Worm (Caenorhabditis elegans) whole organism, L3 larva: ENCODE data around the gene rps-18.

Source experiments
- R02D3.7 ChIP-seq: fragments of 150-350 bp; optimal IDR thresholded peaks from 2 replicates; lab custom pipeline; 2014; ENCODE audit warnings: missing biosample characterization, missing genetic modification characterization
- ZK546.5 ChIP-seq: sonication (generic microtip); optimal IDR thresholded peaks from 2 replicates; lab custom pipeline; 2017; ENCODE audit warnings: missing biosample characterization, missing genetic modification characterization
- aly-2 ChIP-seq: fragments of 150-350 bp; optimal IDR thresholded peaks from 2 replicates; lab custom pipeline; 2014; ENCODE audit warnings: missing biosample characterization, missing genetic modification characterization
- ama-1 ChIP-seq: fragments of 150-350 bp; optimal IDR thresholded peaks from 2 replicates; lab custom pipeline; 2018
- ceh-28 ChIP-seq: fragments of 150-350 bp; optimal IDR thresholded peaks from 2 replicates; lab custom pipeline; 2014; ENCODE audit warnings: missing biosample characterization, missing genetic modification reagents, missing genetic modification characterization
- ceh-82 ChIP-seq: fragments of 150-350 bp; optimal IDR thresholded peaks from 2 replicates; lab custom pipeline; 2014; ENCODE audit warnings: missing biosample characterization, missing genetic modification characterization
- ceh-9 ChIP-seq: sonication (generic microtip); optimal IDR thresholded peaks from 2 replicates; lab custom pipeline; 2018; ENCODE audit warnings: missing biosample characterization, missing genetic modification characterization
- daf-12 ChIP-seq: fragments of 150-350 bp; optimal IDR thresholded peaks from 2 replicates; lab custom pipeline; 2014; ENCODE audit warnings: missing biosample characterization, missing genetic modification reagents, missing genetic modification characterization
- egl-27 ChIP-seq: sonication (generic microtip); optimal IDR thresholded peaks from 4 replicates; lab custom pipeline; 2017; ENCODE audit warnings: missing biosample characterization, missing genetic modification reagents, missing genetic modification characterization
- elt-3 ChIP-seq, 3 experiments: fragments of 150-350 bp in 1 of 3; sonication (generic microtip) in 2 of 3; optimal IDR thresholded peaks; 2 replicates in 2 of 3; 4 replicates in 1 of 3; lab custom pipeline; 2014 to 2017; ENCODE audit warnings: missing biosample characterization in 3 of 3, missing genetic modification characterization in 3 of 3
- fkh-10 ChIP-seq: sonication (generic microtip); optimal IDR thresholded peaks from 2 replicates; lab custom pipeline; 2017; ENCODE audit warnings: missing biosample characterization, missing genetic modification reagents, missing genetic modification characterization
- fkh-2 ChIP-seq: fragments of 150-350 bp; optimal IDR thresholded peaks from 2 replicates; lab custom pipeline; 2014; ENCODE audit warnings: missing biosample characterization, missing genetic modification reagents, missing genetic modification characterization
- hmg-11 ChIP-seq: sonication (generic microtip); optimal IDR thresholded peaks from 2 replicates; lab custom pipeline; 2016; ENCODE audit warnings: missing genetic modification characterization, missing compliant biosample characterization
- jun-1 ChIP-seq: fragments of 150-350 bp; optimal IDR thresholded peaks from 2 replicates; lab custom pipeline; 2014; ENCODE audit warnings: missing biosample characterization, missing genetic modification reagents, missing genetic modification characterization
- lin-15B ChIP-seq: fragments of 150-350 bp; optimal IDR thresholded peaks from 2 replicates; lab custom pipeline; 2014; ENCODE audit warnings: missing biosample characterization, missing genetic modification characterization
- lin-39 ChIP-seq: fragments of 150-350 bp; optimal IDR thresholded peaks from 2 replicates; lab custom pipeline; 2018; ENCODE audit warnings: missing biosample characterization, missing genetic modification reagents, missing genetic modification characterization
- lsy-12 ChIP-seq: sonication (generic microtip); optimal IDR thresholded peaks from 2 replicates; lab custom pipeline; 2016; ENCODE audit warnings: mild to moderate bottlenecking, missing genetic modification characterization, missing compliant biosample characterization
- mdl-1 ChIP-seq: fragments of 150-350 bp; optimal IDR thresholded peaks from 2 replicates; lab custom pipeline; 2014; ENCODE audit warnings: missing biosample characterization, missing genetic modification characterization
- mml-1 ChIP-seq: fragments of 150-350 bp; sonication (generic microtip); optimal IDR thresholded peaks from 3 replicates; lab custom pipeline; 2014; ENCODE audit warnings: missing biosample characterization, missing genetic modification characterization
- nfya-1 ChIP-seq: sonication (generic microtip); optimal IDR thresholded peaks from 2 replicates; lab custom pipeline; 2017; ENCODE audit warnings: missing genetic modification characterization, mild to moderate bottlenecking, missing compliant biosample characterization, antibody characterized with exemption, moderate library complexity; ENCODE audit not compliant: insufficient read depth
- nhr-11 ChIP-seq: fragments of 150-350 bp; optimal IDR thresholded peaks from 2 replicates; lab custom pipeline; 2014; ENCODE audit warnings: missing biosample characterization, missing genetic modification characterization
- nhr-12 ChIP-seq: fragments of 150-350 bp; optimal IDR thresholded peaks from 2 replicates; lab custom pipeline; 2014; ENCODE audit warnings: missing biosample characterization, missing genetic modification characterization
- nhr-25 ChIP-seq: sonication (generic microtip); optimal IDR thresholded peaks from 2 replicates; lab custom pipeline; 2017; ENCODE audit warnings: missing biosample characterization, missing genetic modification characterization
- nhr-28 ChIP-seq: fragments of 150-350 bp; optimal IDR thresholded peaks from 2 replicates; lab custom pipeline; 2014; ENCODE audit warnings: missing biosample characterization, missing genetic modification characterization
- nhr-43 ChIP-seq: sonication (generic microtip); optimal IDR thresholded peaks from 2 replicates; lab custom pipeline; 2016; ENCODE audit warnings: mild to moderate bottlenecking, missing genetic modification characterization, missing compliant biosample characterization; ENCODE audit not compliant: poor library complexity, severe bottlenecking
- nhr-67 ChIP-seq: fragments of 150-350 bp; optimal IDR thresholded peaks from 2 replicates; lab custom pipeline; 2014; ENCODE audit warnings: missing biosample characterization, missing genetic modification characterization
- nhr-77 ChIP-seq: fragments of 150-350 bp; optimal IDR thresholded peaks from 2 replicates; lab custom pipeline; 2014; ENCODE audit warnings: missing biosample characterization, missing genetic modification characterization
- pha-4 ChIP-seq: fragments of 150-350 bp; optimal IDR thresholded peaks from 2 replicates; lab custom pipeline; 2014; ENCODE audit warnings: missing biosample characterization, missing genetic modification reagents, missing genetic modification characterization
- pqm-1 ChIP-seq: fragments of 150-350 bp; optimal IDR thresholded peaks from 2 replicates; lab custom pipeline; 2017; ENCODE audit warnings: missing biosample characterization, missing genetic modification characterization, inconsistent platforms
- sea-2 ChIP-seq: fragments of 150-350 bp; sonication (generic microtip); optimal IDR thresholded peaks from 4 replicates; lab custom pipeline; 2014; ENCODE audit warnings: missing biosample characterization, missing genetic modification reagents, missing genetic modification characterization
- skn-1 ChIP-seq: fragments of 150-350 bp; optimal IDR thresholded peaks from 2 replicates; lab custom pipeline; 2014; ENCODE audit warnings: missing biosample characterization, missing genetic modification characterization
- snpc-4 ChIP-seq: fragments of 150-350 bp; optimal IDR thresholded peaks from 2 replicates; lab custom pipeline; 2014; ENCODE audit warnings: missing biosample characterization, missing genetic modification characterization
- tbx-2 ChIP-seq: sonication (generic microtip); optimal IDR thresholded peaks from 2 replicates; lab custom pipeline; 2016; ENCODE audit warnings: mild to moderate bottlenecking, missing genetic modification characterization, missing compliant biosample characterization
- unc-62 ChIP-seq: fragments of 150-350 bp; sonication (generic microtip); optimal IDR thresholded peaks from 4 replicates; lab custom pipeline; 2014; ENCODE audit warnings: missing biosample characterization, missing genetic modification reagents, missing genetic modification characterization
- zag-1 ChIP-seq: fragments of 150-350 bp; optimal IDR thresholded peaks from 2 replicates; lab custom pipeline; 2014; ENCODE audit warnings: missing biosample characterization, missing genetic modification characterization
- ztf-11 ChIP-seq: fragments of 150-350 bp; optimal IDR thresholded peaks from 2 replicates; lab custom pipeline; 2014; ENCODE audit warnings: missing biosample characterization, missing genetic modification characterization
- ztf-4 ChIP-seq: fragments of 150-350 bp; optimal IDR thresholded peaks from 2 replicates; lab custom pipeline; 2014; ENCODE audit warnings: missing biosample characterization, missing genetic modification characterization

Gene rps-18

ce11 chrIV:14797849-14798248 lies 27.6 kb upstream of the rps-18 start, which contains the start of gene arl-8:
Gene arl-8, plus strand, starts transcription at chrIV:14798149.
- TF ChIP-seq nhr-28 (no peak), fkh-10 (no peak), ztf-11 (tag; lab: Kevin White, UChicago) (no peak), ceh-28 (tag; lab: Kevin White, UChicago) (no peak), mdl-1 (tag; lab: Kevin White, UChicago) (no peak), aly-2 (tag; lab: Kevin White, UChicago) (no peak)

- TF ChIP-seq lin-39 (no peak), nhr-67 (tag; lab: Kevin White, UChicago) (no peak), nhr-11 (tag; lab: Kevin White, UChicago) (no peak), jun-1 (tag; lab: Kevin White, UChicago) (no peak), skn-1 (tag; lab: Kevin White, UChicago) (no peak), aly-2 (tag; lab: Kevin White, UChicago) (no peak), nhr-28 (no peak), ZK546.5 (tag; lab: Kevin White, UChicago) (no peak), daf-12 (tag; lab: Kevin White, UChicago) (no peak), egl-27 (tag; lab: Kevin White, UChicago) (no peak), snpc-4 (no peak), elt-3 (tag; optimal IDR thresholded peaks at IDR 0.05; lab: Kevin White, UChicago) (no peak), pha-4 (no peak), nhr-77 (tag; lab: Kevin White, UChicago) (no peak), lsy-12 (no peak), hmg-11 (no peak), zag-1 (tag; lab: Kevin White, UChicago) (no peak), pqm-1 (tag; lab: Kevin White, UChicago) (no peak)
- TF ChIP-seq, all 47 proteins: peak for 0
Observed at ce11 chrIV:14799186-14799585, 26.3 kb upstream of the rps-18 start, which contains the start of gene Y57G11C.14. Gene Y57G11C.14, plus strand, starts transcription at chrIV:14799311.

DNA sequence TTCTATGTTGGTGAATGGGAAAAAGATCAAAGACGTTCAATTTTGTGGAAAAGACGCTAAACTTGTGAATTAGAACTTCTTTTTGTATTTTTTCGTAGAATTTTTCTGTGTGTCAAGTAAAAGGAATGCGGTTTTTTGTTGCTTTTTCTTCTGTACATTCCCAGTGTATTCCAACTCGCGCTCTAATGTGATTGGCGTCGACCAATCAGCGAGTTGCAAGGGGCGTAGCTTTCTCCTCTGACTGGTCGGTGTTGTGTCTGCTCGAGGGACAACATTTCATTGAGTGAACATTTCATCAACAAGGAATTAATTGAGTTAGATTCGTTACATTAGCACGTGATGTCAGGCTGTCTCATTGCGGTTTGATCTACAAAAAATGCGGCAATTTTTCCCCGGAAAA lies 24.5 kb upstream of the rps-18 start:
- TF ChIP-seq pha-4 (no peak), nfya-1 (tag; lab: Kevin White, UChicago) (peak; percentile 57)

DNA sequence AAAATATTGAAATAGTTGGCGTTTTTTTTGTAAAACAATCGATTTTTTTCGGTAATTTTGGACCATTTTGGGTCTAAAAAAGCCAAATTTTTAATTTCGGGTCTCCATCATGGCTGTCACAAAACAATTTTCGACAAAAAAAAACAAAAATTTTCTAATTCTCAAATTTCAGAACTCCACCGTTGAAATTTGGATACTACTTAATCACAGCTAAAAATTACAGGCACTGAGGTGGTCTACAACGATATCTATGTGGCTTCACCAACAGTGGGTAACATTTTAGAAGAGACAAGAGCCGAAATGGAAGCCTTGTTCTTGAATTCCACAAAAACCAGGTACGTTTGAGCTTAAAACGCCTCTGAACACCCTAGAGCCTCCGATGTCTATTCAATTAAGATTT lies 23.2 kb upstream of the rps-18 start, which contains the start of gene Y57G11C.1142:
Gene Y57G11C.1142, plus strand, starts transcription at position 301 of the 400 bp plus-strand sequence.
- no peak for TF ChIP-seq mml-1 (tag; lab: Kevin White, UChicago)
- TF ChIP-seq nhr-11 (tag; lab: Kevin White, UChicago) = no peak
- TF ChIP-seq lin-39 = no peak

ce11 chrIV:14806903-14807302 lies 18.6 kb upstream of the rps-18 start, which contains the start of gene oig-5:
Gene oig-5, plus strand, starts transcription at chrIV:14807203.
- TF ChIP-seq sea-2 (no peak), fkh-2 (no peak), lin-15B (tag; lab: Kevin White, UChicago) (no peak), tbx-2 (tag; lab: Kevin White, UChicago) (no peak), lin-39 (peak; percentile 3), ceh-82 (tag; lab: Kevin White, UChicago) (no peak)

- TF ChIP-seq unc-62 (GFP tag; lab: Kevin White, UChicago) (no peak), nhr-12 (tag; lab: Kevin White, UChicago) (no peak), elt-3 (tag; optimal IDR thresholded peaks at IDR 0.05; lab: Kevin White, UChicago) (no peak)
Observed at ce11 chrIV:14816288-14816687, 9.2 kb upstream of the rps-18 start, which contains the start of gene Y57G11C.46. Gene Y57G11C.46, minus strand, starts transcription at chrIV:14816388.

DNA sequence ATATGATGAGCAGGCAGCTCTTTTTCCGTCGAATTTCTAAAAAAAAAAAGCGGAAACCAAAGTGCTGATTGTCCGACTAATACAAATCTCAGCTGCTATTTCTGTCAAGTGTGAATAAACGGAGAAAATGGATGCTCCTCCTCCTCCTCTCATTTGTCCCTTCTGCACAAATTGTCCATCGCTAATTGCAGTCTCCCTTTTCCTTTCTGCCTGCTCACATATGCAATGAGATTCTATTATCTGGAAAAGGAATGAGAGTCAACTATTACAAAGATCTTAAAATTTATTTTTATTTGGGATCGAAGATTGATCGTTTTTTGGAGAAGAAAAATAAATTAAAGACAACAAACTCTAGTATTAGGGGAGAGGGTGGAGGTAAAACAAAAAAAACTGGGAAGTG lies 3.2 kb upstream of the rps-18 start:
- TF ChIP-seq nhr-67 (tag; lab: Kevin White, UChicago) = no peak
- no peak for TF ChIP-seq nhr-77 (tag; lab: Kevin White, UChicago)
- no peak for TF ChIP-seq sea-2
- peak; percentile 62 for TF ChIP-seq ama-1 (lab: Kevin White, UChicago)
- TF ChIP-seq ceh-82 (tag; lab: Kevin White, UChicago) = peak; percentile 3
- no peak for TF ChIP-seq hmg-11
- TF ChIP-seq ZK546.5 (tag; lab: Kevin White, UChicago) = no peak
- TF ChIP-seq skn-1 (tag; lab: Kevin White, UChicago) = peak; percentile 9
- no peak for TF ChIP-seq R02D3.7
- no peak for TF ChIP-seq nhr-25 (tag; lab: Kevin White, UChicago)
- TF ChIP-seq lsy-12 = no peak
- TF ChIP-seq lin-39 = no peak
- no peak for TF ChIP-seq ztf-4 (tag; lab: Kevin White, UChicago)
- TF ChIP-seq pqm-1 (tag; lab: Kevin White, UChicago) = peak; percentile 14
- peak; percentile 50 for TF ChIP-seq nhr-43 (tag; lab: Kevin White, UChicago)
- no peak for TF ChIP-seq ceh-9 (tag; lab: Kevin White, UChicago)
- TF ChIP-seq nfya-1 (tag; lab: Kevin White, UChicago) = no peak
